Worm (Caenorhabditis elegans): ENCODE measurements around the gene Y46G5A.8.

ce11 chrII:12769947-12770346 lies 13.8 kb downstream of the Y46G5A.8 start:
- TF ChIP-seq mxl-2 (GFP tag; conservative IDR thresholded peaks at IDR 0.05), result no peak
- no peak for TF ChIP-seq unc-130 (GFP tag; optimal IDR thresholded peaks at IDR 0.05)
- TF ChIP-seq nhr-28 (tag; optimal IDR thresholded peaks at IDR 0.05), result no peak
- TF ChIP-seq jun-1 (tag; optimal IDR thresholded peaks at IDR 0.05), result no peak
- no peak for TF ChIP-seq mdl-1 (tag; optimal IDR thresholded peaks at IDR 0.05)
- TF ChIP-seq nhr-6 (tag; optimal IDR thresholded peaks at IDR 0.05), result no peak
- TF ChIP-seq ama-1 (optimal IDR thresholded peaks at IDR 0.05), result no peak
- no peak for TF ChIP-seq hlh-30 (tag; optimal IDR thresholded peaks at IDR 0.05; ENCODE audit: insufficient read depth)
- no peak for TF ChIP-seq lin-39 (tag; optimal IDR thresholded peaks at IDR 0.05)
- TF ChIP-seq madf-9 (GFP tag; conservative IDR thresholded peaks at IDR 0.05), result no peak
- TF ChIP-seq dpl-1 (GFP tag; optimal IDR thresholded peaks at IDR 0.05), result no peak
- no peak for TF ChIP-seq lsy-2 (tag; optimal IDR thresholded peaks at IDR 0.05)
- TF ChIP-seq lir-3 (tag; optimal IDR thresholded peaks at IDR 0.05), result no peak

Measured in whole organism, L4 larva.